Worm (Caenorhabditis elegans) whole organism, early embryonic: ENCODE measurements around the gene F02D10.2.
A peak's percentile ranks its signal among the peaks of the same experiment; 100 is the strongest.

ENCODE experiments used
- B0310.2 ChIP-seq: sonication (generic microtip); optimal IDR thresholded peaks from 2 replicates; lab custom pipeline; 2016; ENCODE audit warnings: mild to moderate bottlenecking, missing genetic modification characterization, missing compliant biosample characterization
- F13C5.2 ChIP-seq: sonication (generic microtip); optimal IDR thresholded peaks from 2 replicates; lab custom pipeline; 2017; ENCODE audit warnings: mild to moderate bottlenecking, missing genetic modification characterization, inconsistent platforms, missing compliant biosample characterization
- aly-1 ChIP-seq: sonication (generic microtip); optimal IDR thresholded peaks from 2 replicates; lab custom pipeline; 2016; ENCODE audit warnings: missing genetic modification characterization, missing compliant biosample characterization
- ama-1 ChIP-seq: fragments of 150-350 bp; optimal IDR thresholded peaks from 2 replicates; lab custom pipeline; 2014
- ceh-13 ChIP-seq: fragments of 200-800 bp; sonication (Bioruptor generic); optimal IDR thresholded peaks from 2 replicates; lab custom pipeline; 2018; ENCODE audit warnings: mild to moderate bottlenecking, missing genetic modification characterization, missing compliant biosample characterization
- ceh-36 ChIP-seq: sonication (generic microtip); optimal IDR thresholded peaks from 2 replicates; lab custom pipeline; 2016; ENCODE audit warnings: missing genetic modification characterization, inconsistent platforms, missing compliant biosample characterization
- ets-7 ChIP-seq: sonication (generic microtip); optimal IDR thresholded peaks from 2 replicates; lab custom pipeline; 2016; ENCODE audit warnings: missing genotype, missing genetic modification characterization, missing compliant biosample characterization
- flt-1 ChIP-seq: fragments of 200-800 bp; sonication (Bioruptor generic); IDR thresholded peaks from 2 replicates; pipeline ENCODE4 v1.3.6; 2022; ENCODE audit warnings: missing genetic modification characterization, missing compliant biosample characterization
- hmbx-1 ChIP-seq: sonication (generic microtip); optimal IDR thresholded peaks from 2 replicates; lab custom pipeline; 2016; ENCODE audit warnings: mild to moderate bottlenecking, missing genetic modification characterization, missing compliant biosample characterization
- hmg-4 ChIP-seq: fragments of 200-800 bp; sonication (Bioruptor generic); optimal IDR thresholded peaks from 2 replicates; lab custom pipeline; 2018; ENCODE audit warnings: mild to moderate bottlenecking, missing genetic modification characterization, missing compliant biosample characterization
- hnd-1 ChIP-seq: sonication (generic microtip); optimal IDR thresholded peaks from 2 replicates; lab custom pipeline; 2016; ENCODE audit warnings: missing genetic modification characterization, missing compliant biosample characterization
- pes-1 ChIP-seq: fragments of 200-800 bp; sonication (Bioruptor generic); IDR thresholded peaks from 2 replicates; pipeline ENCODE4 v1.3.6; 2022; ENCODE audit warnings: missing genetic modification reagents, missing genetic modification characterization, missing compliant biosample characterization
- scrt-1 ChIP-seq: fragments of 200-800 bp; sonication (Bioruptor generic); IDR thresholded peaks from 2 replicates; pipeline ENCODE4 v1.3.6; 2022; ENCODE audit warnings: missing genetic modification characterization, missing compliant biosample characterization
- sea-1 ChIP-seq: fragments of 200-800 bp; sonication (Bioruptor generic); conservative IDR thresholded peaks from 2 replicates; pipeline ENCODE4 v1.3.6; 2022; ENCODE audit warnings: missing genetic modification characterization, missing compliant biosample characterization
- tbx-11 ChIP-seq: fragments of 200-800 bp; sonication (Bioruptor generic); IDR thresholded peaks from 2 replicates; pipeline ENCODE4 v1.3.6; 2022; ENCODE audit warnings: missing genetic modification characterization, missing compliant biosample characterization
- tbx-37 ChIP-seq: fragments of 200-800 bp; sonication (Bioruptor generic); conservative IDR thresholded peaks from 2 replicates; pipeline ENCODE4 v1.3.6; 2022; ENCODE audit warnings: missing genetic modification reagents, missing genetic modification characterization, missing compliant biosample characterization
- tra-4 ChIP-seq: sonication (generic microtip); optimal IDR thresholded peaks from 2 replicates; lab custom pipeline; 2017; ENCODE audit warnings: missing genetic modification characterization, missing compliant biosample characterization

F02D10.2 gene

DNA sequence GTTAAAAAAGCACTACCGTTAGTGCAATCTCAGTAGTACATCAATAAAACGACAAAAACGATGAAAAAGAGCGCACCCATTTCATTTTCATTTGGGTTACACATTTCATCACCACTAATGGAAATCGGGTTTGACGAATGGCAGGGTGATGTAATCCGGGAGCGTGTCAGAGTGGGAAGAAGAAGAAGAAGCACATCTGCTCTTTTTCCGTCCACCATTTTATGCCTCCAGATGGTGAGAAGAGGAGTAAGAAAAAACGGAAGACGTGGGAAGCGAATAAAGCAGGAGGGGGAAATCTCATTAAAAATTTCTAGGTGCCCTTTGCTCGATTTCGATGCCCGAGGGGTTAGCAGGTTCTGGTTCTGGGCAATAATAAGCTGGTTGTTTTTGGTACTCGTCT, 42.4 kb upstream of the F02D10.2 start:
- TF ChIP-seq aly-1 = no peak

DNA sequence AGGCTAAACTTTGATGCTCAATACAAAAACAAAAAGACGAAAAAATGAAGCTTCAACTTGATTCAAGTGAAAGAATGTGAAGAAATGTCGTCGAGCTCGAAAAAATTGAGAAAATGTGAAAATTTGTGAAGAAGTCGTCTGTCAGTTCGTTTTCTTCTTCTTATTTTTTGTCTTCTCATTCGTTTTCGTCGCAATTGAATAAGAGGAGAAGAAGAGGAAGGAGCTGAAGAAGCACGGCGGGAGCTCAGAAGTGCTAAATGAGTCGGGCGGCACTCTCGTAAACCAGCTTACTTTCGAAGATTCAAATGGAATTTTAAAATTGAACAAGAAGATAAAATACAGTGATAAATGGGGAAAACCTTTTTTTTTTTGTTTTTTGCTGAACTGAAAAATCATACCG, 41.5 kb upstream of the F02D10.2 start:
- TF ChIP-seq B0310.2 (tag; lab: Kevin White, UChicago) = no peak
- TF ChIP-seq F13C5.2 (tag; lab: Kevin White, UChicago) = no peak
- no peak for TF ChIP-seq pes-1
- TF ChIP-seq aly-1 = no peak
- TF ChIP-seq ceh-13 = no peak
- TF ChIP-seq hmg-4 = no peak
- TF ChIP-seq scrt-1 = no peak
- TF ChIP-seq tbx-11 = no peak

DNA sequence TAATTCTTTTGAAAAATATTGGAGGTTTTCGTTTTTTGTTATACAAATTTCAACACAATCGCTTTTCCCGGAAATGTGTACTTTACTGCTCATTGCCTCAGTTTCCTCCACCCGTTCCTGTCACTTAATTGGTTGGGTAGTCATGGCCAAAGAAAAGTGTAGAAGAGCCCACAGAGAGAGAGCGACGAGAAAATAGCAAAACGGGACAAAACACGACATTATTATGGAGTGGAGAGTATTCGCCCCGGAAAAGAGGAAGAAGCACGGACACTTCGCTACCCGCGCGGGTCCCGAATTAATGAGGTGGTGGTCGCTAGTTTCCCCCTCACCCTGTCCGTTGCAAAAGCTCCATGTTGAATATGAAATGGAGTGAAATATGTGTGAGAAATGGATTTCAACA, 40.1 kb upstream of the F02D10.2 start:
- TF ChIP-seq hmg-4 (peak; percentile 25), scrt-1 (no peak)

DNA sequence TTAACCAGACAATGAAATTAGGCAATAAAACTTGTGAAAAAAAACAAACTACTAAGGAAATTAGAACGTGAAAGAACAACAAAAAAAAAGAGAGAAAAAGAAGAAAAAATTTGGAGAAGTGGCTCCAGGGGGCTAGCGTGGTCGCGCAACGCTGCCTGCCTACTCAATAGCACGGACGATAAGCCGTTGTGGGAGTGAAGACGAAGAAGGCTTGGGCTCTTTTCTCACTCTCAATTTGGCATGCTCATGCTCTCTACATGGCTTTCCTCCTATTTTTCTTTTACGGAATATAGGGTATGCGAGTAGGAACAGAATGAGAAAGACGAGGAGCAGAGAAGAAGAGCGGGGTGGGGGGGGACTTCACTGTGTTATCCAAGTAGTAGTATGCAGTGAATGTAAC, 38.6 kb upstream of the F02D10.2 start:
- TF ChIP-seq ets-7 (tag; lab: Kevin White, UChicago) = no peak
- TF ChIP-seq tra-4 (tag; lab: Kevin White, UChicago) = no peak
- TF ChIP-seq hmg-4 = peak; percentile 34
- no peak for TF ChIP-seq hmbx-1 (tag; lab: Kevin White, UChicago)
- no peak for TF ChIP-seq B0310.2 (tag; lab: Kevin White, UChicago)
- no peak for TF ChIP-seq scrt-1
- no peak for TF ChIP-seq sea-1 (GFP tag; lab: Robert Waterston, UW)
- TF ChIP-seq pes-1 = no peak
- no peak for TF ChIP-seq ceh-13
- TF ChIP-seq ama-1 (lab: Kevin White, UChicago) = no peak
- TF ChIP-seq flt-1 (GFP tag; lab: Robert Waterston, UW) = no peak
- peak; percentile 39 for TF ChIP-seq F13C5.2 (tag; lab: Kevin White, UChicago)
- TF ChIP-seq hnd-1 (tag; lab: Kevin White, UChicago) = no peak
- TF ChIP-seq tbx-11 = no peak
- TF ChIP-seq ceh-36 (tag; lab: Kevin White, UChicago) = no peak
- TF ChIP-seq tbx-37 = no peak
- TF ChIP-seq aly-1 = no peak

DNA sequence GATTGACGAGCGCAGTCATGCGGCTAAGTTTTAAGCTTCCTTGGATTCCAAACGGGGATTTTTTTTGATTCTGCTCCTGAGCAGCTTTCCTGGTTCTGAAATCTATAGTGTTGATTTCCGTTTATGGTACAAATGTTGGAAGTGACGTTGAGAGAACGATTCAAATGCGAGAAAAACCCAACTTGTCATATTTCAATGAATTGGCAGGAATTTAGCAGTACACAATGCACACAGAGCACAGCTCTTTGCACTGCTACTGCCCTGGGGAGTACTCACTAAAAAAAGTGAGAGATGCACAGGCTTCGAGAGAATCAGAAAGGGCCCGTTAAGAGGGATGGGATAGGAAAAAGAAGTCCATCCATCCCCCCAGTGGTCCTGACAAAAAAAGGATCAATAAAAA, 36.9 kb upstream of the F02D10.2 start, which contains the start of gene sad-1:
sad-1 (minus strand) TSS at position 101 of the 400 bp plus-strand sequence.
- TF ChIP-seq sea-1 (GFP tag; lab: Robert Waterston, UW) = no peak
- no peak for TF ChIP-seq ceh-36 (tag; lab: Kevin White, UChicago)
- no peak for TF ChIP-seq flt-1 (GFP tag; lab: Robert Waterston, UW)
- no peak for TF ChIP-seq ama-1 (lab: Kevin White, UChicago)
- no peak for TF ChIP-seq tbx-11
- no peak for TF ChIP-seq B0310.2 (tag; lab: Kevin White, UChicago)

ce11 chrX:13499923-13500322, 36.2 kb upstream of the F02D10.2 start:
- TF ChIP-seq aly-1 (no peak), tra-4 (tag; lab: Kevin White, UChicago) (no peak), ets-7 (tag; lab: Kevin White, UChicago) (no peak), ceh-13 (no peak), B0310.2 (tag; lab: Kevin White, UChicago) (no peak), scrt-1 (no peak), ceh-36 (tag; lab: Kevin White, UChicago) (no peak), ama-1 (lab: Kevin White, UChicago) (no peak), F13C5.2 (tag; lab: Kevin White, UChicago) (no peak), pes-1 (no peak), sea-1 (GFP tag; lab: Robert Waterston, UW) (no peak), flt-1 (GFP tag; lab: Robert Waterston, UW) (no peak)

DNA sequence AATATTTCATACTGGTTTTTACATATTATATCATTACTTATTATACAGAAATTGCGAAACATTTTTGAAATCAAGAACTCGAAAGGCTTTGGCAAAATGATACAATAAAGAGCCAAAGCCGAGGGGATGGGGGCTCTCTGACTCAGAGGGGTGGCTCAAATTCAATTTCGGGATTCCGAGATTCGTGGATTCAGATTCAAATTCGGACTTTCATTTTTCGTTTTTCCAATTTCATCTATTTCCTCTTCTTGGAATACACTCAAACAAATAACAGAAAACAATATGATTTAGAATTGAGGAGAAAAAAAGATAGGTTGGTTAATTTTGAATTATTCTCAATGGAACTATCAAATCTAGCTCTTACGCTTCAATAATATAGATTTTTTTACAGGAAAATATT, 35.4 kb upstream of the F02D10.2 start:
- no peak for TF ChIP-seq ama-1 (lab: Kevin White, UChicago)
- TF ChIP-seq sea-1 (GFP tag; lab: Robert Waterston, UW) = no peak
- TF ChIP-seq flt-1 (GFP tag; lab: Robert Waterston, UW) = no peak
- TF ChIP-seq tbx-11 = no peak
- no peak for TF ChIP-seq hnd-1 (tag; lab: Kevin White, UChicago)
- TF ChIP-seq pes-1 = no peak
- TF ChIP-seq ets-7 (tag; lab: Kevin White, UChicago) = no peak
- TF ChIP-seq ceh-36 (tag; lab: Kevin White, UChicago) = no peak
- TF ChIP-seq B0310.2 (tag; lab: Kevin White, UChicago) = no peak
- TF ChIP-seq tbx-37 = no peak
- no peak for TF ChIP-seq hmg-4
- TF ChIP-seq aly-1 = no peak
- TF ChIP-seq scrt-1 = no peak
- TF ChIP-seq F13C5.2 (tag; lab: Kevin White, UChicago) = no peak
- no peak for TF ChIP-seq ceh-13
- TF ChIP-seq hmbx-1 (tag; lab: Kevin White, UChicago) = no peak
- TF ChIP-seq tra-4 (tag; lab: Kevin White, UChicago) = no peak

DNA sequence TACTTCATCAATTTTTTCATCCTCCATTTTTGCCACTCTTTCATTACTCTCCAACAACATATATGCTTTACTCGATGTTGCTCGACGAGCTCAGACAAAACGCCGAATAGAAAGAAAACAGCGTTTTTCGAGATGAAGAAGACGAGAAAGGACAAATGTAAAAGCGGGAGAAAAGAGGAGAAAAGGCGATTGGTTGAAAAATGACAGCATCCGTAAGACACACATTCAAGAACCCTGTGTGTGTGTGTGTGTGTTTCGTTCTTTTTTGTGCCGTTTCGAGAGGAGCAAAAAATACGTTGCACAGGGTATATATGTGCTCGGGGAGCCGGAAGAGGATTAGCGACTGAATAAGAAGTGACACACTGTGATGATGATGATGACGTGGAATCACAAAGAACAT, 30.1 kb upstream of the F02D10.2 start:
- no peak for TF ChIP-seq ceh-36 (tag; lab: Kevin White, UChicago)
- no peak for TF ChIP-seq ets-7 (tag; lab: Kevin White, UChicago)
- no peak for TF ChIP-seq tra-4 (tag; lab: Kevin White, UChicago)
- no peak for TF ChIP-seq sea-1 (GFP tag; lab: Robert Waterston, UW)
- no peak for TF ChIP-seq hmg-4
- TF ChIP-seq ceh-13 = no peak
- no peak for TF ChIP-seq ama-1 (lab: Kevin White, UChicago)
- TF ChIP-seq pes-1 = no peak

ce11 chrX:13484813-13485212, 21.1 kb upstream of the F02D10.2 start, which contains the start of gene srd-51:
Gene srd-51, minus strand, starts transcription at chrX:13484913.
- TF ChIP-seq ets-7 (tag; lab: Kevin White, UChicago) = no peak
